Worm (Caenorhabditis elegans): Measurements from ENCODE around the gene daf-12.

- TF ChIP-seq ama-1 (optimal IDR thresholded peaks at IDR 0.05), result no peak
- no peak for TF ChIP-seq ceh-13 (GFP tag; optimal IDR thresholded peaks at IDR 0.05)
- TF ChIP-seq ets-7 (tag; optimal IDR thresholded peaks at IDR 0.05), result no peak
- no peak for TF ChIP-seq flt-1 (GFP tag; IDR thresholded peaks at IDR 0.05)
- TF ChIP-seq hnd-1 (tag; optimal IDR thresholded peaks at IDR 0.05), result no peak
- TF ChIP-seq sea-1 (GFP tag; conservative IDR thresholded peaks at IDR 0.05), result no peak
- TF ChIP-seq hmbx-1 (tag; optimal IDR thresholded peaks at IDR 0.05), result no peak
Measured at ce11 chrX:10664759-10665158, 29.1 kb downstream of the daf-12 start.

Data from whole organism, early embryonic.